Worm (Caenorhabditis elegans) whole organism, L4 larva: ENCODE data around the gene T28C12.6.

ENCODE experiments used
- ceh-82 ChIP-seq: sonication (generic microtip); optimal IDR thresholded peaks from 2 replicates; lab custom pipeline; 2017; ENCODE audit warnings: missing biosample characterization, missing genetic modification characterization
- ctbp-1 ChIP-seq: fragments of 200-800 bp; sonication (Bioruptor generic); IDR thresholded peaks from 2 replicates; pipeline ENCODE4 v1.3.6; 2022; ENCODE audit warnings: missing genetic modification reagents, missing genetic modification characterization, missing compliant biosample characterization
- nhr-11 ChIP-seq: fragments of 150-350 bp; optimal IDR thresholded peaks from 2 replicates; lab custom pipeline; 2014; ENCODE audit warnings: missing biosample characterization, missing genetic modification characterization
- nhr-28 ChIP-seq: fragments of 150-350 bp; optimal IDR thresholded peaks from 2 replicates; lab custom pipeline; 2014; ENCODE audit warnings: missing biosample characterization, missing genetic modification characterization
- pha-4 ChIP-seq, 2 experiments: fragments of 150-350 bp in 1 of 2; fragments of 200-800 bp in 1 of 2; sonication (Bioruptor generic) in 1 of 2; IDR thresholded peaks in 1 of 2; optimal IDR thresholded peaks in 1 of 2; 2 replicates each; pipeline versions ENCODE4 v1.3.6 to Lab custom; 2014 to 2022; ENCODE audit warnings: missing genetic modification characterization in 2 of 2, missing genetic modification reagents in 2 of 2, missing biosample characterization in 1 of 2, missing compliant biosample characterization in 1 of 2
- pqm-1 ChIP-seq: sonication (generic microtip); optimal IDR thresholded peaks from 2 replicates; lab custom pipeline; 2017; ENCODE audit warnings: missing biosample characterization, missing genetic modification characterization
- unc-62 ChIP-seq, 3 experiments: fragments of 150-350 bp in 1 of 3; sonication (generic microtip); optimal IDR thresholded peaks in 2 of 3; peaks in 1 of 3; 1 replicate in 1 of 3; 2 replicates in 2 of 3; lab custom pipeline; 2014 to 2017; ENCODE audit warnings: missing biosample characterization in 3 of 3, missing genetic modification characterization in 3 of 3, missing genetic modification reagents in 3 of 3, missing genotype in 1 of 3

DNA sequence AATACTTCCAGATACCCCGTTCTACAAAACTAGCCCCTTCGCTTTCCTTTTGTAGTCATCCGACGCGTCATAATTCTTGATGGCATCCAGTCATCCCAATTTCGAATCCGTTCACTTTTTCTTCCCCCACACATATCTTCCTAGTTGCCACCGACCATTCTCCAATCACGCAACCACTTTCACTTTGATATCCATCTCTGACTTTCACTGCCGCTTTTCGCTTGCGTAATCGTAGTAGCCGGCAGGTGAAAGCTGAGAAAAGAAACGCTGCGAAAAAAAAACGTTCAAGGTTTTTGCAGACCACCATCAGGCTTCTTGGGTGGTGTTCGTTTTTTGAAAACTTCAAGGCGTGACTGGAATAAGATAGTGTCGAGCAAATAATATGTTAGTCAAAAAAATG lies 16.4 kb upstream of the T28C12.6 start:
- TF ChIP-seq nhr-28 (tag; lab: Kevin White, UChicago) (peak; percentile 20), nhr-11 (tag; lab: Kevin White, UChicago) (no peak), pha-4 (GFP tag; IDR thresholded peaks at IDR 0.05; lab: Robert Waterston, UW) (no peak), pha-4 (tag; optimal IDR thresholded peaks at IDR 0.05; lab: Kevin White, UChicago) (no peak), unc-62 (GFP tag; optimal IDR thresholded peaks at IDR 0.05 in 1 of 2; lab: Kevin White, UChicago) (no peak), unc-62 (tag; optimal IDR thresholded peaks at IDR 0.05; lab: Kevin White, UChicago) (no peak), ceh-82 (tag; lab: Kevin White, UChicago) (no peak), ctbp-1 (GFP tag; lab: Robert Waterston, UW) (no peak), pqm-1 (tag; lab: Kevin White, UChicago) (no peak)
